Fruit fly (Drosophila melanogaster): Measurements from ENCODE around the gene CG3402.
A peak's percentile ranks its signal among the peaks of the same experiment; 100 is the strongest.

Gene CG3402

dm6 chr3L:629916-630663 is 22.6 kb downstream of the CG3402 start (continued):
- TF ChIP-seq PHDP (tag; optimal IDR thresholded peaks at IDR 0.05): peak; percentile 48
- no peak for TF ChIP-seq CG7745 (tag; optimal IDR thresholded peaks at IDR 0.05)
- no peak for TF ChIP-seq lov (optimal IDR thresholded peaks at IDR 0.05)
- peak; percentile 72; the same call in 1 of the 3 replicates for TF ChIP-seq lov (GFP tag; IDR thresholded peaks at IDR 0.05)
- TF ChIP-seq BtbVII (GFP tag; optimal IDR thresholded peaks at IDR 0.05): peak; percentile 10
- no peak for TF ChIP-seq mld (GFP tag; IDR thresholded peaks at IDR 0.05; ENCODE audit: partially characterized antibody)
- TF ChIP-seq Elba2 (GFP tag; optimal IDR thresholded peaks at IDR 0.05): no peak
- peak; percentile 37 for TF ChIP-seq CG2116 (GFP tag; optimal IDR thresholded peaks at IDR 0.05)
- TF ChIP-seq p53 (GFP tag; optimal IDR thresholded peaks at IDR 0.05): no peak
- no peak for TF ChIP-seq fru (optimal IDR thresholded peaks at IDR 0.05)
- peak; percentile 14 for TF ChIP-seq cwo (GFP tag; optimal IDR thresholded peaks at IDR 0.05)
- TF ChIP-seq CG4820 (GFP tag; optimal IDR thresholded peaks at IDR 0.05): no peak
- TF ChIP-seq vfl (GFP tag; optimal IDR thresholded peaks at IDR 0.05): peak; percentile 61
- no peak for TF ChIP-seq pb (GFP tag; optimal IDR thresholded peaks at IDR 0.05)
- no peak for TF ChIP-seq sim (GFP tag; IDR thresholded peaks at IDR 0.05)
- TF ChIP-seq org-1 (GFP tag; optimal IDR thresholded peaks at IDR 0.05): no peak
- no peak for TF ChIP-seq CG10959 (GFP tag; IDR thresholded peaks at IDR 0.05)
- TF ChIP-seq NC2β (GFP tag; optimal IDR thresholded peaks at IDR 0.05): no peak
- peak; percentile 36 for TF ChIP-seq CG8290 (GFP tag; optimal IDR thresholded peaks at IDR 0.05)
- TF ChIP-seq CG8290 (tag; optimal IDR thresholded peaks at IDR 0.05): peak; percentile 22 to 73
- TF ChIP-seq bigmax (GFP tag; optimal IDR thresholded peaks at IDR 0.05): no peak
- peak; percentile 74 for TF ChIP-seq CG9932 (GFP tag; IDR thresholded peaks at IDR 0.05)
- no peak for TF ChIP-seq ATbp (GFP tag; optimal IDR thresholded peaks at IDR 0.05)
- peak in 1 of 2 experiments; percentile 50 for TF ChIP-seq bsh (GFP tag; optimal IDR thresholded peaks at IDR 0.05)
- no peak for TF ChIP-seq CG8089 (GFP tag; optimal IDR thresholded peaks at IDR 0.05)
- TF ChIP-seq Dip2 (GFP tag; IDR thresholded peaks at IDR 0.05): no peak
- no peak for TF ChIP-seq Dll (GFP tag; IDR thresholded peaks at IDR 0.05; ENCODE audit: partially characterized antibody)
- TF ChIP-seq CG34422 (GFP tag; IDR thresholded peaks at IDR 0.05): peak; percentile 44; the same call in 1 of the 3 replicates
- peak; percentile 25 for TF ChIP-seq Chrac-16 (GFP tag; optimal IDR thresholded peaks at IDR 0.05)
- no peak for TF ChIP-seq CG10274 (GFP tag; optimal IDR thresholded peaks at IDR 0.05)
- TF ChIP-seq croc (GFP tag; conservative IDR thresholded peaks at IDR 0.05): no peak
- TF ChIP-seq D19B (GFP tag; optimal IDR thresholded peaks at IDR 0.05): no peak
- TF ChIP-seq CG42726 (GFP tag; IDR thresholded peaks at IDR 0.05; ENCODE audit: partially characterized antibody): no peak
- peak; percentile 34; the same call in 1 of the 2 replicates for TF ChIP-seq CG6689 (GFP tag; IDR thresholded peaks at IDR 0.05)
- no peak for TF ChIP-seq corto (GFP tag; optimal IDR thresholded peaks at IDR 0.05)
- TF ChIP-seq Ptx1 (GFP tag; IDR thresholded peaks at IDR 0.05): peak; percentile 71
- no peak for TF ChIP-seq CG5245 (GFP tag; optimal IDR thresholded peaks at IDR 0.05)
- no peak for TF ChIP-seq scrt (GFP tag; optimal IDR thresholded peaks at IDR 0.05)
- no peak for TF ChIP-seq sug (tag; optimal IDR thresholded peaks at IDR 0.05)
- TF ChIP-seq sens-2 (GFP tag; IDR thresholded peaks at IDR 0.05): no peak
- TF ChIP-seq CG7786 (GFP tag; optimal IDR thresholded peaks at IDR 0.05): no peak
- TF ChIP-seq CG10431 (GFP tag; optimal IDR thresholded peaks at IDR 0.05): no peak
- no peak for TF ChIP-seq CG14965 (GFP tag; optimal IDR thresholded peaks at IDR 0.05; ENCODE audit: borderline replicate concordance)
- TF ChIP-seq CG9437 (GFP tag; optimal IDR thresholded peaks at IDR 0.05): peak; percentile 32
- no peak for TF ChIP-seq CG11696 (GFP tag; IDR thresholded peaks at IDR 0.05)
- TF ChIP-seq bbx (GFP tag; IDR thresholded peaks at IDR 0.05; ENCODE audit: partially characterized antibody): no peak
- TF ChIP-seq fd96Cb (tag; optimal IDR thresholded peaks at IDR 0.05): peak; percentile 7
- TF ChIP-seq zfh2 (GFP tag; optimal IDR thresholded peaks at IDR 0.05): peak; percentile 14
- no peak for TF ChIP-seq dan (GFP tag; IDR thresholded peaks at IDR 0.05)
- TF ChIP-seq CG32532 (GFP tag; IDR thresholded peaks at IDR 0.05): peak; percentile 70
- TF ChIP-seq CG12104 (GFP tag; optimal IDR thresholded peaks at IDR 0.05): peak; percentile 36

Measured in whole organism, embryonic.